Worm (Caenorhabditis elegans) whole organism, late embryonic: ENCODE data around the gene K07H8.8.

ENCODE experiments used
- T23F11.4 ChIP-seq: fragments of 200-800 bp; sonication (Bioruptor generic); optimal IDR thresholded peaks from 2 replicates; lab custom pipeline; 2018; ENCODE audit warnings: mild to moderate bottlenecking, missing genetic modification characterization, missing compliant biosample characterization
- ama-1 ChIP-seq: fragments of 150-350 bp; optimal IDR thresholded peaks from 2 replicates; lab custom pipeline; 2014
- ets-4 ChIP-seq: sonication (generic microtip); optimal IDR thresholded peaks from 2 replicates; lab custom pipeline; 2016; ENCODE audit warnings: missing genetic modification characterization, missing compliant biosample characterization
- fkh-10 ChIP-seq: fragments of 150-350 bp; optimal IDR thresholded peaks from 2 replicates; lab custom pipeline; 2014; ENCODE audit warnings: missing biosample characterization, missing genetic modification reagents, missing genetic modification characterization
- nfya-1 ChIP-seq: sonication (generic microtip); optimal IDR thresholded peaks from 2 replicates; lab custom pipeline; 2017; ENCODE audit warnings: missing genetic modification characterization, mild to moderate bottlenecking, missing compliant biosample characterization, antibody characterized with exemption, moderate library complexity
- pag-3 ChIP-seq: sonication (generic microtip); optimal IDR thresholded peaks from 2 replicates; lab custom pipeline; 2016; ENCODE audit warnings: missing compliant biosample characterization, missing genetic modification characterization, borderline replicate concordance

DNA sequence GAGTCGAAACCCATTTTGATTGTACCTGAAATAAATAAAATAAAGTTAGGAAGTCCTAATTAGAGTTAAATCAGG is 21.1 kb upstream of the K07H8.8 start, which contains the start of gene nucl-1:
- no peak for TF ChIP-seq fkh-10 (GFP tag; lab: Kevin White, UChicago)
- TF ChIP-seq nfya-1 (tag; lab: Kevin White, UChicago), result no peak
- no peak for TF ChIP-seq T23F11.4 (GFP tag; lab: Kevin White, UChicago)
- no peak for TF ChIP-seq pag-3 (tag; lab: Kevin White, UChicago)
- TF ChIP-seq ama-1 (lab: Kevin White, UChicago), result no peak
- TF ChIP-seq ets-4 (tag; lab: Kevin White, UChicago), result no peak
